Fruit fly (Drosophila melanogaster): ENCODE results near the gene CG31407.

The CG31407 gene

dm6 chr3R:10048035-10048774, 23.3 kb upstream of the CG31407 start (continued):
- TF ChIP-seq CG3032 (tag; optimal IDR thresholded peaks at IDR 0.05) (peak; percentile 59), Hr4 (GFP tag; optimal IDR thresholded peaks at IDR 0.05) (peak; percentile 77), Smox (GFP tag; optimal IDR thresholded peaks at IDR 0.05) (no peak), Sox14 (GFP tag; optimal IDR thresholded peaks at IDR 0.05) (peak; percentile 72), CG11762 (GFP tag; optimal IDR thresholded peaks at IDR 0.05; ENCODE audit: insufficient read depth) (peak; percentile 62), dsx (GFP tag; optimal IDR thresholded peaks at IDR 0.05; ENCODE audit: poor library complexity, severe bottlenecking) (peak; percentile 16), fd59A (GFP tag; optimal IDR thresholded peaks at IDR 0.05) (peak; percentile 28), topi (GFP tag; optimal IDR thresholded peaks at IDR 0.05) (peak; percentile 77), CG6163 (GFP tag; IDR thresholded peaks at IDR 0.05) (no peak), CG9139 (GFP tag; optimal IDR thresholded peaks at IDR 0.05) (no peak), dac (GFP tag; optimal IDR thresholded peaks at IDR 0.05) (peak; percentile 5), CG8119 (GFP tag; IDR thresholded peaks at IDR 0.05) (peak; percentile 69; the same call in 2 of the 3 replicates), CG8319 (GFP tag; optimal IDR thresholded peaks at IDR 0.05) (peak; percentile 59), CG6792 (GFP tag; optimal IDR thresholded peaks at IDR 0.05) (peak; percentile 71), Eip93F (GFP tag; optimal IDR thresholded peaks at IDR 0.05) (peak; percentile 51), Lpt (GFP tag; optimal IDR thresholded peaks at IDR 0.05) (peak; percentile 34), CG11294 (GFP tag; IDR thresholded peaks at IDR 0.05) (no peak), esn (GFP tag; optimal IDR thresholded peaks at IDR 0.05) (peak; percentile 85), spab (GFP tag; optimal IDR thresholded peaks at IDR 0.05) (no peak), CG31627 (GFP tag; optimal IDR thresholded peaks at IDR 0.05) (peak; percentile 57), CG6808 (GFP tag; optimal IDR thresholded peaks at IDR 0.05) (peak; percentile 39), CG6854 (GFP tag; optimal IDR thresholded peaks at IDR 0.05) (peak; percentile 17), Gug (GFP tag; IDR thresholded peaks at IDR 0.05) (no peak), net (GFP tag; optimal IDR thresholded peaks at IDR 0.05) (peak; percentile 65), eg (GFP tag; IDR thresholded peaks at IDR 0.05) (no peak), CG10669 (GFP tag; optimal IDR thresholded peaks at IDR 0.05) (peak; percentile 57), fkh (GFP tag; optimal IDR thresholded peaks at IDR 0.05) (no peak), svp (GFP tag) (peak; percentile 95), Blimp-1 (GFP tag; optimal IDR thresholded peaks at IDR 0.05) (peak; percentile 47), salr (GFP tag; optimal IDR thresholded peaks at IDR 0.05) (peak in 1 of 2 experiments; percentile 60), achi (GFP tag; optimal IDR thresholded peaks at IDR 0.05) (peak; percentile 63), Hr38 (GFP tag; optimal IDR thresholded peaks at IDR 0.05) (no peak), Eip78C (GFP tag) (peak; percentile 93)

dm6 chr3R:10045343-10045742, 20.4 kb upstream of the CG31407 start, which contains the start of the genes CG11722 and mtTFB2:
Gene CG11722 (minus strand): TSS chr3R:10045542.
Gene mtTFB2 (plus strand): TSS chr3R:10045574.
- TF ChIP-seq Sox15 (GFP tag; optimal IDR thresholded peaks at IDR 0.05), result no peak
- no peak for TF ChIP-seq achi (GFP tag; optimal IDR thresholded peaks at IDR 0.05)
- TF ChIP-seq Eip78C (GFP tag), result peak; percentile 48
- TF ChIP-seq esn (GFP tag; optimal IDR thresholded peaks at IDR 0.05), result peak; percentile 6
- peak; percentile 42 for TF ChIP-seq vri (GFP tag; optimal IDR thresholded peaks at IDR 0.05)
- TF ChIP-seq topi (GFP tag; optimal IDR thresholded peaks at IDR 0.05), result peak; percentile 33
- peak; percentile 52 for TF ChIP-seq fkh (GFP tag; optimal IDR thresholded peaks at IDR 0.05)
- TF ChIP-seq dsx (GFP tag; optimal IDR thresholded peaks at IDR 0.05; ENCODE audit: poor library complexity, severe bottlenecking), result peak; percentile 1
- no peak for TF ChIP-seq salr (GFP tag; optimal IDR thresholded peaks at IDR 0.05)

dm6 chr3R:10042664-10043372, 17.9 kb upstream of the CG31407 start, which contains the start of the genes Mical and CG3909:
Gene Mical (minus strand): TSS chr3R:10042895.
Gene CG3909 (plus strand): TSS chr3R:10043270.
- TF ChIP-seq Gug (GFP tag; IDR thresholded peaks at IDR 0.05), result peak; percentile 76
- peak; percentile 88 for TF ChIP-seq CG10631 (GFP tag; optimal IDR thresholded peaks at IDR 0.05)
- TF ChIP-seq CG16779 (tag; optimal IDR thresholded peaks at IDR 0.05), result peak; percentile 62
- peak; percentile 70 for TF ChIP-seq Met (GFP tag; optimal IDR thresholded peaks at IDR 0.05)
- TF ChIP-seq lz (GFP tag; optimal IDR thresholded peaks at IDR 0.05), result peak; percentile 66
- TF ChIP-seq cyc (GFP tag; optimal IDR thresholded peaks at IDR 0.05), result peak; percentile 74
- peak; percentile 86 for TF ChIP-seq CG3032 (tag; optimal IDR thresholded peaks at IDR 0.05)
- peak; percentile 69 for TF ChIP-seq Hr4 (GFP tag; optimal IDR thresholded peaks at IDR 0.05)
- TF ChIP-seq CG11902 (GFP tag; optimal IDR thresholded peaks at IDR 0.05), result peak; percentile 38
- peak; percentile 85 for TF ChIP-seq CG8119 (GFP tag; IDR thresholded peaks at IDR 0.05)
- peak; percentile 76 for TF ChIP-seq CG11294 (GFP tag; IDR thresholded peaks at IDR 0.05)
- peak; percentile 75 for TF ChIP-seq acj6 (GFP tag; optimal IDR thresholded peaks at IDR 0.05)
- peak; percentile 18 for TF ChIP-seq CG8319 (GFP tag; optimal IDR thresholded peaks at IDR 0.05)
- peak; percentile 82 for TF ChIP-seq achi (GFP tag; optimal IDR thresholded peaks at IDR 0.05)
- peak; percentile 25 for TF ChIP-seq Sox14 (GFP tag; optimal IDR thresholded peaks at IDR 0.05)
- peak; percentile 6 to 44 for TF ChIP-seq ss (GFP tag; optimal IDR thresholded peaks at IDR 0.05)
- no peak for TF ChIP-seq fd59A (GFP tag; optimal IDR thresholded peaks at IDR 0.05)
- peak; percentile 76 for TF ChIP-seq CG8632 (GFP tag; optimal IDR thresholded peaks at IDR 0.05)
- peak; percentile 45 for TF ChIP-seq Eip93F (GFP tag; optimal IDR thresholded peaks at IDR 0.05)

All from whole organism, prepupa.